Worm (Caenorhabditis elegans) whole organism, L3 larva: Measurements from ENCODE around the gene F09B12.5.

Source experiments
- R02D3.7 ChIP-seq: fragments of 150-350 bp; optimal IDR thresholded peaks from 2 replicates; lab custom pipeline; 2014; ENCODE audit warnings: missing biosample characterization, missing genetic modification characterization
- aly-2 ChIP-seq: fragments of 150-350 bp; optimal IDR thresholded peaks from 2 replicates; lab custom pipeline; 2014; ENCODE audit warnings: missing biosample characterization, missing genetic modification characterization
- ceh-16 ChIP-seq: sonication (generic microtip); optimal IDR thresholded peaks from 2 replicates; lab custom pipeline; 2017; ENCODE audit warnings: missing biosample characterization, missing genetic modification characterization
- ceh-28 ChIP-seq: fragments of 150-350 bp; optimal IDR thresholded peaks from 2 replicates; lab custom pipeline; 2014; ENCODE audit warnings: missing biosample characterization, missing genetic modification reagents, missing genetic modification characterization
- ceh-82 ChIP-seq: fragments of 150-350 bp; optimal IDR thresholded peaks from 2 replicates; lab custom pipeline; 2014; ENCODE audit warnings: missing biosample characterization, missing genetic modification characterization
- ceh-9 ChIP-seq: sonication (generic microtip); optimal IDR thresholded peaks from 2 replicates; lab custom pipeline; 2018; ENCODE audit warnings: missing biosample characterization, missing genetic modification characterization
- daf-12 ChIP-seq: fragments of 150-350 bp; optimal IDR thresholded peaks from 2 replicates; lab custom pipeline; 2014; ENCODE audit warnings: missing biosample characterization, missing genetic modification reagents, missing genetic modification characterization
- egl-5 ChIP-seq: fragments of 150-350 bp; optimal IDR thresholded peaks from 2 replicates; lab custom pipeline; 2017; ENCODE audit warnings: missing biosample characterization, missing genetic modification reagents, missing genetic modification characterization, inconsistent platforms
- elt-1 ChIP-seq: fragments of 150-350 bp; optimal IDR thresholded peaks from 2 replicates; lab custom pipeline; 2014; ENCODE audit warnings: missing biosample characterization, missing genetic modification characterization
- elt-2 ChIP-seq: sonication (generic microtip); optimal IDR thresholded peaks from 2 replicates; lab custom pipeline; 2016; ENCODE audit warnings: missing genetic modification reagents, mild to moderate bottlenecking, missing genetic modification characterization, missing compliant biosample characterization
- fkh-10 ChIP-seq: sonication (generic microtip); optimal IDR thresholded peaks from 2 replicates; lab custom pipeline; 2017; ENCODE audit warnings: missing biosample characterization, missing genetic modification reagents, missing genetic modification characterization
- hmg-11 ChIP-seq: sonication (generic microtip); optimal IDR thresholded peaks from 2 replicates; lab custom pipeline; 2016; ENCODE audit warnings: missing genetic modification characterization, missing compliant biosample characterization
- jun-1 ChIP-seq: fragments of 150-350 bp; optimal IDR thresholded peaks from 2 replicates; lab custom pipeline; 2014; ENCODE audit warnings: missing biosample characterization, missing genetic modification reagents, missing genetic modification characterization
- lin-15B ChIP-seq: fragments of 150-350 bp; optimal IDR thresholded peaks from 2 replicates; lab custom pipeline; 2014; ENCODE audit warnings: missing biosample characterization, missing genetic modification characterization
- lin-39 ChIP-seq: fragments of 150-350 bp; optimal IDR thresholded peaks from 2 replicates; lab custom pipeline; 2018; ENCODE audit warnings: missing biosample characterization, missing genetic modification reagents, missing genetic modification characterization
- lsy-12 ChIP-seq: sonication (generic microtip); optimal IDR thresholded peaks from 2 replicates; lab custom pipeline; 2016; ENCODE audit warnings: mild to moderate bottlenecking, missing genetic modification characterization, missing compliant biosample characterization
- mml-1 ChIP-seq: fragments of 150-350 bp; sonication (generic microtip); optimal IDR thresholded peaks from 3 replicates; lab custom pipeline; 2014; ENCODE audit warnings: missing biosample characterization, missing genetic modification characterization
- nfya-1 ChIP-seq: sonication (generic microtip); optimal IDR thresholded peaks from 2 replicates; lab custom pipeline; 2017; ENCODE audit warnings: missing genetic modification characterization, mild to moderate bottlenecking, missing compliant biosample characterization, antibody characterized with exemption, moderate library complexity; ENCODE audit not compliant: insufficient read depth
- nhr-11 ChIP-seq: fragments of 150-350 bp; optimal IDR thresholded peaks from 2 replicates; lab custom pipeline; 2014; ENCODE audit warnings: missing biosample characterization, missing genetic modification characterization
- nhr-12 ChIP-seq: fragments of 150-350 bp; optimal IDR thresholded peaks from 2 replicates; lab custom pipeline; 2014; ENCODE audit warnings: missing biosample characterization, missing genetic modification characterization
- nhr-237 ChIP-seq: fragments of 150-350 bp; optimal IDR thresholded peaks from 2 replicates; lab custom pipeline; 2014; ENCODE audit warnings: missing biosample characterization, missing genetic modification characterization
- nhr-25 ChIP-seq: sonication (generic microtip); optimal IDR thresholded peaks from 2 replicates; lab custom pipeline; 2017; ENCODE audit warnings: missing biosample characterization, missing genetic modification characterization
- nhr-28 ChIP-seq: fragments of 150-350 bp; optimal IDR thresholded peaks from 2 replicates; lab custom pipeline; 2014; ENCODE audit warnings: missing biosample characterization, missing genetic modification characterization
- nhr-43 ChIP-seq: sonication (generic microtip); optimal IDR thresholded peaks from 2 replicates; lab custom pipeline; 2016; ENCODE audit warnings: mild to moderate bottlenecking, missing genetic modification characterization, missing compliant biosample characterization; ENCODE audit not compliant: poor library complexity, severe bottlenecking
- nhr-76 ChIP-seq: fragments of 150-350 bp; sonication (generic microtip); optimal IDR thresholded peaks from 5 replicates; lab custom pipeline; 2014; ENCODE audit warnings: missing biosample characterization, missing genetic modification characterization
- nhr-77 ChIP-seq: fragments of 150-350 bp; optimal IDR thresholded peaks from 2 replicates; lab custom pipeline; 2014; ENCODE audit warnings: missing biosample characterization, missing genetic modification characterization
- pha-4 ChIP-seq: fragments of 150-350 bp; optimal IDR thresholded peaks from 2 replicates; lab custom pipeline; 2014; ENCODE audit warnings: missing biosample characterization, missing genetic modification reagents, missing genetic modification characterization
- pqm-1 ChIP-seq: fragments of 150-350 bp; optimal IDR thresholded peaks from 2 replicates; lab custom pipeline; 2017; ENCODE audit warnings: missing biosample characterization, missing genetic modification characterization, inconsistent platforms
- sea-2 ChIP-seq: fragments of 150-350 bp; sonication (generic microtip); optimal IDR thresholded peaks from 4 replicates; lab custom pipeline; 2014; ENCODE audit warnings: missing biosample characterization, missing genetic modification reagents, missing genetic modification characterization
- skn-1 ChIP-seq: fragments of 150-350 bp; optimal IDR thresholded peaks from 2 replicates; lab custom pipeline; 2014; ENCODE audit warnings: missing biosample characterization, missing genetic modification characterization
- snpc-4 ChIP-seq: fragments of 150-350 bp; optimal IDR thresholded peaks from 2 replicates; lab custom pipeline; 2014; ENCODE audit warnings: missing biosample characterization, missing genetic modification characterization
- unc-39 ChIP-seq: sonication (generic microtip); optimal IDR thresholded peaks from 4 replicates; lab custom pipeline; 2017; ENCODE audit warnings: missing biosample characterization, missing genetic modification characterization
- zag-1 ChIP-seq: fragments of 150-350 bp; optimal IDR thresholded peaks from 2 replicates; lab custom pipeline; 2014; ENCODE audit warnings: missing biosample characterization, missing genetic modification characterization
- ztf-11 ChIP-seq: fragments of 150-350 bp; optimal IDR thresholded peaks from 2 replicates; lab custom pipeline; 2014; ENCODE audit warnings: missing biosample characterization, missing genetic modification characterization
- ztf-4 ChIP-seq: fragments of 150-350 bp; optimal IDR thresholded peaks from 2 replicates; lab custom pipeline; 2014; ENCODE audit warnings: missing biosample characterization, missing genetic modification characterization

The F09B12.5 gene

DNA sequence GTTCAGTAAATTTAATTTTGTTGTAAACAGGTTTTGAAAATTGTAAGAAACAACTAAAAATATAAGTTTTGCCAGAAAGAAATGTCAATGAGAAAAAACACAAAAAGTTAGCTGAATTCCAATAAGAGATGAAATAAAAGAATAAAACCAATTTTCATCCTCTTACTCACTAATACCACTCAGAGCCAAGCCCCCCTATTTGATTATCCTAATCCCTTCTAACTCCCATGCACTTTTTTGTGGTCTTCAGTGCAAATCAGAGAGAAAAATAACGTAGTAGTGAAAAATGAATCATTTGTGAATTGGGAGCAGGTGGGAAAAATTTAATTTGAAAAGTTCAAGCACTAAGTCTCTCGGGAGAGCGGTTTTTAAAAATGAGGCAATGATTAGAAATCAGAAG is 43.2 kb upstream of the F09B12.5 start:
- TF ChIP-seq aly-2 (tag; lab: Kevin White, UChicago) (no peak), ceh-16 (tag; lab: Kevin White, UChicago) (no peak), elt-1 (no peak)

DNA sequence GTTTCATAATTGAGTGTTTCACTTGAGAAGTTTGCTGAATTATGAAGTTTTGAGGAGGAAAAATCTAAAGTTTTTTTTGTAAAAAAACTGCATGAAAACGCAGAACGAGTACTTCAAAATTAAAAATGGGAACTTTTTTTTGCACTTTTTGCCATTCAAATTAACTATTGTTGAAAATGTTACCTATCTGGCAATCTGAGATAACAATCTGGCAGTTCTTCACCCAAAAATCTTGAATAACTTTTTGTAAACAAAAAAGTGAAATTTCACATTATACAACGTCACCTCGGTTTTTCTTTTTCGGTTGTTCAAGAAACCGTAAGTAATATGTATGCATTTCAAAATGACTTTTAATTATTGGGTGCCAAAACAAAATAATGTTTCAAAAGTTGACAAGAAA is 41.9 kb upstream of the F09B12.5 start:
- no peak for TF ChIP-seq aly-2 (tag; lab: Kevin White, UChicago)
- TF ChIP-seq elt-1, result peak; percentile 88

DNA sequence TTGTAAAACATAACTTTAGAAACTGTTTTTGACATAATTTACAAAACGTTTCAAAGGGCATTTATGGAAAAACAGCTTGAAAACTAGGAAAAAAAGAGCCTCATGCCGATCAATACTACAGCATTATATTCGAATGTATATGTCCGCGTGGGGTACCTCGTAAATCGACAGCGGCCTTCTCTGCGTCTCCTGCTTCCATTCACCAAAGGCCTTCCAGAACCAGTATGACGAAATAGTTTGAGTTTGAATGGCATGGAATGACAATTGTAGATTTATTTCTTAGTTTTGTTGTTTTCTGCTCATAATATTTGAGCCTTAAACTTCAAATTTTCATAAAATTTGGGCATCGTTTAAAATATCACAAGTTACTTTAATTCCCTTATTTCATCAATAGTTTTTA is 39.1 kb upstream of the F09B12.5 start:
- TF ChIP-seq R02D3.7 (tag; lab: Kevin White, UChicago), result peak; percentile 52
- TF ChIP-seq ceh-28 (tag; lab: Kevin White, UChicago), result no peak
- TF ChIP-seq nfya-1 (tag; lab: Kevin White, UChicago), result peak; percentile 46
- peak; percentile 30 for TF ChIP-seq hmg-11 (tag; lab: Kevin White, UChicago)
- TF ChIP-seq unc-39 (tag; lab: Kevin White, UChicago), result no peak
- peak; percentile 34 for TF ChIP-seq egl-5

DNA sequence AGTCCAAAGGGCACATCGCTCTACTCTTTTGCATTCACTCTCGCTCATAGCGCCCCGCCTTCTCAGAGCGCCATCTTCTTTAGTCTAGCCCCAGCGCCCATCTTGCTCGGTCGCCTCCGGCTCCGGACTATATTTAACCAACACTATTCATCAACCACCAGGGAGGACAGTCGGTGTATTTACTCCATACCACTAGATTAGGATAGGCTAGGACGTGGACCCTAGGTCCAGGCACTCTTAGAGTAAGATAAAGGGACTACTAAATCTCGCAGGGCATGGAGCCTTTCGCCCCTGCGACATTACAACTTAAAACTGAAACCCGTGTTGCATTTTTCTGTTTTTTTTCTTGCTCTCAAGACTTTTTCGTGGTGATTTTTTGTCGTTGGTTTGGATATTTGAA is 37.0 kb upstream of the F09B12.5 start:
- no peak for TF ChIP-seq ceh-16 (tag; lab: Kevin White, UChicago)
- no peak for TF ChIP-seq ztf-11 (tag; lab: Kevin White, UChicago)
- no peak for TF ChIP-seq ztf-4 (tag; lab: Kevin White, UChicago)
- TF ChIP-seq nhr-11, result no peak
- TF ChIP-seq snpc-4 (tag; lab: Kevin White, UChicago), result no peak
- TF ChIP-seq nhr-28, result no peak
- TF ChIP-seq hmg-11 (tag; lab: Kevin White, UChicago), result no peak
- TF ChIP-seq aly-2 (tag; lab: Kevin White, UChicago), result no peak
- no peak for TF ChIP-seq nhr-237
- TF ChIP-seq elt-2 (tag; lab: Kevin White, UChicago), result no peak
- TF ChIP-seq mml-1 (tag; lab: Kevin White, UChicago), result no peak
- TF ChIP-seq skn-1, result no peak
- TF ChIP-seq sea-2 (GFP tag; lab: Kevin White, UChicago), result no peak
- TF ChIP-seq lsy-12, result no peak
- no peak for TF ChIP-seq fkh-10 (GFP tag; lab: Kevin White, UChicago)
- no peak for TF ChIP-seq unc-39 (tag; lab: Kevin White, UChicago)
- no peak for TF ChIP-seq ceh-9 (tag; lab: Kevin White, UChicago)
- TF ChIP-seq nhr-25, result no peak

DNA sequence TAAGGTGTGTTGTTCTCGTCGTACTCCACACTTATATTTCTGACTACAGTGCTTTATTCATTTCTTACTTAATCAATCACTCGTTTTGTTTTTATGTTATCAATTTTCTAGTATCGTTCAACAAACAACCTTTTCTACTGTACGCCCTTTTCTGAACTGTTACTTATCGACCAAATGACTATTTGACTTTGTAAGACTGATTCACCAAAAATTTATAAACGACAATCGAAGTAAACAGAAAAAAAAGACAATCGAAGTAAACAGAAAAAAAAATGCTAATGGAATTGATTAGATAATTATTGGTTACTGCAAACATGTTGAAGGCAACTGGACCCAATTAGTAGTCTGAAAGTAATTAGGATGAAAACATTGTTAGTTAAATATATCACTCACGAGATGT is 34.5 kb upstream of the F09B12.5 start:
- TF ChIP-seq ceh-16 (tag; lab: Kevin White, UChicago), result no peak
- no peak for TF ChIP-seq jun-1 (tag; lab: Kevin White, UChicago)
- TF ChIP-seq nhr-76, result no peak
- no peak for TF ChIP-seq lin-39 (tag; lab: Kevin White, UChicago)
- no peak for TF ChIP-seq mml-1 (tag; lab: Kevin White, UChicago)
- TF ChIP-seq pha-4 (tag; lab: Kevin White, UChicago), result peak; percentile 58
- no peak for TF ChIP-seq zag-1 (tag; lab: Kevin White, UChicago)
- TF ChIP-seq elt-2 (tag; lab: Kevin White, UChicago), result peak; percentile 4

DNA sequence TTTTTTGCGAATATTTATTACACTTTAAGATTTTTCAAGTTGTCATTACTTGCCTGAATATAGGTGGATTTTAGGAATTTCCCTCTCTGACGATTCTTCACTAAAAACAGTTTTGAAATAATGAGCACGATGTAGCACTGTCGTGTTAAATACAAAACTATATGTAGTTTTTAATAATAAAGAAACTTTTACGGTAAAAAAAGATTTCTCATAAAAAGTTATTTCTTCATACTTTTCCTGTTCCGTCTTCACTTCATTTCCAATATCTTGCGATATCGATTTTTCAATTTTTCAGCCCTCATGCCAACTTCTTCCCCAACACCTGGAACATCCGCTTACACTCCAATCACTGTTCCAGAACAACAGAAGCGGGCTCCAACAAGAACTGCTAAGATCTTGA is 32.1 kb upstream of the F09B12.5 start, which contains the start of gene H03G16.6:
Gene H03G16.6, plus strand, starts transcription at position 301 of the 400 bp plus-strand sequence.
- no peak for TF ChIP-seq ceh-82 (tag; lab: Kevin White, UChicago)
- no peak for TF ChIP-seq skn-1
- TF ChIP-seq egl-5, result no peak
- no peak for TF ChIP-seq pqm-1 (tag; lab: Kevin White, UChicago)
- no peak for TF ChIP-seq elt-2 (tag; lab: Kevin White, UChicago)
- TF ChIP-seq lin-15B (tag; lab: Kevin White, UChicago), result no peak
- no peak for TF ChIP-seq ztf-4 (tag; lab: Kevin White, UChicago)
- no peak for TF ChIP-seq nhr-77 (tag; lab: Kevin White, UChicago)
- TF ChIP-seq nhr-12, result no peak
- no peak for TF ChIP-seq nhr-43
- no peak for TF ChIP-seq daf-12
- TF ChIP-seq hmg-11 (tag; lab: Kevin White, UChicago), result no peak
- TF ChIP-seq, all 47 proteins: peak for 0
